Worm (Caenorhabditis elegans) whole organism, L1 larva: ENCODE results near the gene srlf-9.

ENCODE experiments used
- ceh-88 ChIP-seq: fragments of 200-800 bp; sonication (Bioruptor generic); IDR thresholded peaks from 2 replicates; pipeline ENCODE4 v1.3.6; 2022; ENCODE audit warnings: missing genetic modification characterization, missing compliant biosample characterization
- fkh-4 ChIP-seq: sonication (generic microtip); optimal IDR thresholded peaks from 2 replicates; lab custom pipeline; 2016; ENCODE audit warnings: missing compliant biosample characterization, missing genetic modification characterization, borderline replicate concordance
- lin-13 ChIP-seq: fragments of 150-350 bp; optimal IDR thresholded peaks from 2 replicates; lab custom pipeline; 2014; ENCODE audit warnings: missing biosample characterization, missing genetic modification reagents, missing genetic modification characterization
- lin-14 ChIP-seq: fragments of 200-800 bp; sonication (Bioruptor generic); optimal IDR thresholded peaks from 2 replicates; lab custom pipeline; 2018; ENCODE audit warnings: mild to moderate bottlenecking, missing genetic modification characterization, moderate library complexity, missing compliant biosample characterization
- lsy-2 ChIP-seq, 2 experiments: fragments of 150-350 bp; optimal IDR thresholded peaks; 2 replicates each; lab custom pipeline; 2014; ENCODE audit warnings: missing biosample characterization in 2 of 2, missing genetic modification characterization in 2 of 2
- nhr-71 ChIP-seq: sonication (generic microtip); optimal IDR thresholded peaks from 2 replicates; lab custom pipeline; 2016; ENCODE audit warnings: mild to moderate bottlenecking, missing genetic modification characterization, moderate library complexity, missing compliant biosample characterization
- zag-1 ChIP-seq: fragments of 150-350 bp; optimal IDR thresholded peaks from 2 replicates; lab custom pipeline; 2014; ENCODE audit warnings: missing biosample characterization, missing genetic modification characterization

Gene srlf-9

ce11 chrIII:13350964-13351363 lies 50.6 kb downstream of the srlf-9 start:
- TF ChIP-seq nhr-71 = peak; percentile 3
- peak in 1 of 2 experiments; percentile 12 for TF ChIP-seq lsy-2 (tag; optimal IDR thresholded peaks at IDR 0.05; lab: Kevin White, UChicago)
- peak; percentile 66 for TF ChIP-seq lin-14
- no peak for TF ChIP-seq fkh-4 (tag; lab: Kevin White, UChicago)
- no peak for TF ChIP-seq zag-1 (tag; lab: Kevin White, UChicago)
- no peak for TF ChIP-seq lin-13 (GFP tag; lab: Kevin White, UChicago)
- no peak for TF ChIP-seq ceh-88 (GFP tag; lab: Robert Waterston, UW)
